Worm (Caenorhabditis elegans): Measurements from ENCODE around the gene tmem-132.

ce11 chrIII:2686663-2687062, 29.8 kb downstream of the tmem-132 start:
- TF ChIP-seq ceh-16 (tag; optimal IDR thresholded peaks at IDR 0.05) (no peak), Y55F3AM.14 (GFP tag; optimal IDR thresholded peaks at IDR 0.05) (no peak)

All from whole organism, L2 larva.